Worm (Caenorhabditis elegans) whole organism, midembryonic: ENCODE data around the gene Y66D12A.1.

ENCODE experiments used
- cog-1 ChIP-seq: sonication (generic microtip); optimal IDR thresholded peaks from 2 replicates; lab custom pipeline; 2016; ENCODE audit warnings: missing genetic modification characterization, missing compliant biosample characterization
- med-1 ChIP-seq: sonication (generic microtip); optimal IDR thresholded peaks from 2 replicates; lab custom pipeline; 2017; ENCODE audit warnings: missing genetic modification characterization, mild to moderate bottlenecking, missing compliant biosample characterization, antibody characterized with exemption, missing genetic modification reagents; ENCODE audit not compliant: insufficient read depth
- ztf-23 ChIP-seq: fragments of 200-800 bp; sonication (Bioruptor generic); IDR thresholded peaks from 2 replicates; pipeline ENCODE4 v1.3.6; 2022; ENCODE audit warnings: missing genetic modification reagents, missing genetic modification characterization, missing compliant biosample characterization

- TF ChIP-seq ztf-23 (GFP tag; lab: Robert Waterston, UW): no peak
- TF ChIP-seq cog-1 (tag; lab: Kevin White, UChicago): no peak
- no peak for TF ChIP-seq med-1 (GFP tag; lab: Kevin White, UChicago)
Observed at ce11 chrIII:11641347-11641746, 33.4 kb downstream of the Y66D12A.1 start.
